Fruit fly (Drosophila melanogaster): ENCODE results near the gene Dyro.

Dyro gene

dm6 chr3L:11252424-11253118 is 43.1 kb downstream of the Dyro start (continued):
- TF ChIP-seq CG12104 (GFP tag; optimal IDR thresholded peaks at IDR 0.05) (peak; percentile 21), Dbx (GFP tag; IDR thresholded peaks at IDR 0.05) (peak; percentile 64; the same call in 1 of the 3 replicates), CG8924 (tag; optimal IDR thresholded peaks at IDR 0.05) (peak; percentile 48), sna (GFP tag; IDR thresholded peaks at IDR 0.05; ENCODE audit: partially characterized antibody) (0 out of 2 replicates have a peak, but pooled peaks have one; percentile 1), CG18619 (GFP tag; optimal IDR thresholded peaks at IDR 0.05) (no peak), CG7357 (GFP tag; IDR thresholded peaks at IDR 0.05) (no peak), CG13287 (GFP tag; IDR thresholded peaks at IDR 0.05; ENCODE audit: partially characterized antibody) (no peak), sob (GFP tag; IDR thresholded peaks at IDR 0.05) (0 out of 2 replicates have a peak, but pooled peaks have one; percentile 35), CG13775 (GFP tag; optimal IDR thresholded peaks at IDR 0.05) (peak; percentile 26), CG4820 (GFP tag; optimal IDR thresholded peaks at IDR 0.05) (peak; percentile 11), CG12071 (GFP tag; optimal IDR thresholded peaks at IDR 0.05) (no peak), pnt (GFP tag; optimal IDR thresholded peaks at IDR 0.05) (peak; percentile 4), vfl (GFP tag; optimal IDR thresholded peaks at IDR 0.05) (no peak), Ets65A (GFP tag) (peak; percentile 86), Kr (GFP tag; optimal IDR thresholded peaks at IDR 0.05) (no peak), crp (GFP tag; optimal IDR thresholded peaks at IDR 0.05) (no peak), lilli (GFP tag; optimal IDR thresholded peaks at IDR 0.05) (peak; percentile 63), Fer2 (tag; optimal IDR thresholded peaks at IDR 0.05) (no peak), eve (GFP tag; optimal IDR thresholded peaks at IDR 0.05) (peak in 1 of 2 experiments; percentile 79), sens (GFP tag) (peak; percentile 78), CG16813 (GFP tag; IDR thresholded peaks at IDR 0.05; ENCODE audit: partially characterized antibody) (no peak), wdn (GFP tag; IDR thresholded peaks at IDR 0.05) (peak; percentile 52), CG9932 (GFP tag; IDR thresholded peaks at IDR 0.05) (peak; percentile 56; the same call in 1 of the 2 replicates), CG11723 (GFP tag; optimal IDR thresholded peaks at IDR 0.05) (no peak), row (GFP tag; IDR thresholded peaks at IDR 0.05) (no peak), mam (GFP tag; optimal IDR thresholded peaks at IDR 0.05) (no peak), CG32767 (GFP tag; IDR thresholded peaks at IDR 0.05) (0 out of 2 replicates have a peak, but pooled peaks have one; percentile 11), CG32532 (GFP tag; IDR thresholded peaks at IDR 0.05) (peak; percentile 3; the same call in 1 of the 2 replicates), Hand (GFP tag; optimal IDR thresholded peaks at IDR 0.05) (no peak), ap (GFP tag; IDR thresholded peaks at IDR 0.05) (no peak), CG34422 (GFP tag; IDR thresholded peaks at IDR 0.05) (0 out of 3 replicates have a peak, but pooled peaks have one; percentile 0), chm (GFP tag; IDR thresholded peaks at IDR 0.05) (peak; percentile 77), ken (GFP tag; IDR thresholded peaks at IDR 0.05) (0 out of 3 replicates have a peak, but pooled peaks have one; percentile 36), CG31388 (GFP tag; optimal IDR thresholded peaks at IDR 0.05) (no peak), CG3163 (GFP tag; optimal IDR thresholded peaks at IDR 0.05) (no peak), sug (tag; optimal IDR thresholded peaks at IDR 0.05) (peak; percentile 1)

- no peak for TF ChIP-seq CG12104 (GFP tag; optimal IDR thresholded peaks at IDR 0.05)
- no peak; the same call in 2 of the 3 replicates for TF ChIP-seq CG11093 (GFP tag; IDR thresholded peaks at IDR 0.05)
- TF ChIP-seq oc (tag; optimal IDR thresholded peaks at IDR 0.05) = peak; percentile 74
- TF ChIP-seq cwo (GFP tag; optimal IDR thresholded peaks at IDR 0.05) = peak; percentile 73
- no peak for TF ChIP-seq CG3065 (GFP tag; optimal IDR thresholded peaks at IDR 0.05)
- TF ChIP-seq Hr3 (GFP tag; optimal IDR thresholded peaks at IDR 0.05) = no peak
- no peak for TF ChIP-seq CG6254 (GFP tag; optimal IDR thresholded peaks at IDR 0.05)
- peak; percentile 54; the same call in 1 of the 2 replicates for TF ChIP-seq CG10959 (GFP tag; IDR thresholded peaks at IDR 0.05)
- peak; percentile 46 to 59 for TF ChIP-seq dpn (GFP tag; optimal IDR thresholded peaks at IDR 0.05)
- no peak for TF ChIP-seq CG15011 (GFP tag; optimal IDR thresholded peaks at IDR 0.05)
- peak; percentile 98 for TF ChIP-seq Med (GFP tag)
- TF ChIP-seq da (GFP tag; optimal IDR thresholded peaks at IDR 0.05) = no peak
- peak; percentile 78 for TF ChIP-seq nau (GFP tag; optimal IDR thresholded peaks at IDR 0.05)
- 0 out of 2 replicates have a peak, but pooled peaks have one; percentile 43 for TF ChIP-seq inv (GFP tag; IDR thresholded peaks at IDR 0.05; ENCODE audit: partially characterized antibody)
- TF ChIP-seq odd (GFP tag; optimal IDR thresholded peaks at IDR 0.05) = peak; percentile 67
- TF ChIP-seq CG13775 (GFP tag; optimal IDR thresholded peaks at IDR 0.05) = no peak
Measured at dm6 chr3L:11251721-11252423, 43.8 kb downstream of the Dyro start, which contains the start of gene scyl. Gene scyl (plus strand): TSS chr3L:11252307.

All from whole organism, embryonic.